Fruit fly (Drosophila melanogaster): ENCODE data around the gene Nup154.

The Nup154 gene

DNA sequence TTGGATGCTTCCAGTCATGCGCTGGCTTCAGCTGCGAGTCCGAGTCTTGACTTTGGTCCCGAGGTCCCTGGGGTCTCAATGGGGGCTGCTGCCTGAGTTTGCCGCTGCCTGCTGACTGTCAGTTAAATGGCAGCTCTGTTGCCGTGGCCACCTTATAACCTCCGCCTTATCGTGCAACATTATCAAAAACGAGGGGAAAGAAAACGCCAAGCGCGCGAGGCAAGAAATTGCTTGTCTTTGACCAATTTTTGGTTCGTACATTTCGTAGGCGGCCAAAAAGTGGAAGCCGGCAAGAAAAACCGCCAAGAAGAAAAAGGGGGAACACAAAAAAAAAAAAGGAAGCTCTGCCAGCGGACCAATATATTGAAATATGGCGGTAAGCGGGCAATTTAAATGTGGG, 19.3 kb downstream of the Nup154 start:
- TF ChIP-seq fru (GFP tag; optimal IDR thresholded peaks at IDR 0.05) (peak; percentile 15), brk (GFP tag; optimal IDR thresholded peaks at IDR 0.05) (peak; percentile 1), pan (optimal IDR thresholded peaks at IDR 0.05) (no peak)

DNA sequence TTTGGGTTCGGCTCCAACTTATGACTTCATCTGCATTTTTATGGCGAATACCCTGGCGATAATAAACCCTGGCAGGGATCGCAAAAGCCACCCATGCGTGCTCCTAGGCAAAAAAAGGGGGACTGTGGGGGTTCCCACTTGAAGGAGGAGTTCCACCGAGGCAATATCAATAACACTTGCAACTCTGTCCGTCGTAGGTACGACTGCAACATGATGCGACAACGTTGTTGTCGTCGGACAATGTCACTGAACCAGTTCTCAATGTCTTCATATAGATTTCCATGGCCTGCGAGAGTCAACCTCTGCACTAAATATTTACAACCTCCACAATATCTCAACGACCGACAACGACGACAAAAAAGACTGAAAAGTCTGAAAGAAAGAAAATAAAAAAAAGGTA, 22.6 kb downstream of the Nup154 start:
- TF ChIP-seq Dif (GFP tag; optimal IDR thresholded peaks at IDR 0.05; ENCODE audit: partially characterized antibody) (no peak), brk (GFP tag; optimal IDR thresholded peaks at IDR 0.05) (no peak), Rel (GFP tag; optimal IDR thresholded peaks at IDR 0.05) (no peak), Rel (tag; optimal IDR thresholded peaks at IDR 0.05) (no peak), tai (GFP tag; optimal IDR thresholded peaks at IDR 0.05) (no peak), sv (GFP tag; optimal IDR thresholded peaks at IDR 0.05) (no peak), woc (GFP tag; optimal IDR thresholded peaks at IDR 0.05) (no peak), Myc (optimal IDR thresholded peaks at IDR 0.05) (no peak), foxo (GFP tag; optimal IDR thresholded peaks at IDR 0.05) (no peak), CG32264 (GFP tag; optimal IDR thresholded peaks at IDR 0.05) (no peak), sage (GFP tag; optimal IDR thresholded peaks at IDR 0.05) (no peak), Vsx2 (GFP tag; optimal IDR thresholded peaks at IDR 0.05; ENCODE audit: partially characterized antibody) (no peak), dsf (GFP tag; optimal IDR thresholded peaks at IDR 0.05; ENCODE audit: borderline replicate concordance) (no peak), HLH106 (tag; optimal IDR thresholded peaks at IDR 0.05) (no peak), Abd-B (GFP tag; optimal IDR thresholded peaks at IDR 0.05) (no peak)

DNA sequence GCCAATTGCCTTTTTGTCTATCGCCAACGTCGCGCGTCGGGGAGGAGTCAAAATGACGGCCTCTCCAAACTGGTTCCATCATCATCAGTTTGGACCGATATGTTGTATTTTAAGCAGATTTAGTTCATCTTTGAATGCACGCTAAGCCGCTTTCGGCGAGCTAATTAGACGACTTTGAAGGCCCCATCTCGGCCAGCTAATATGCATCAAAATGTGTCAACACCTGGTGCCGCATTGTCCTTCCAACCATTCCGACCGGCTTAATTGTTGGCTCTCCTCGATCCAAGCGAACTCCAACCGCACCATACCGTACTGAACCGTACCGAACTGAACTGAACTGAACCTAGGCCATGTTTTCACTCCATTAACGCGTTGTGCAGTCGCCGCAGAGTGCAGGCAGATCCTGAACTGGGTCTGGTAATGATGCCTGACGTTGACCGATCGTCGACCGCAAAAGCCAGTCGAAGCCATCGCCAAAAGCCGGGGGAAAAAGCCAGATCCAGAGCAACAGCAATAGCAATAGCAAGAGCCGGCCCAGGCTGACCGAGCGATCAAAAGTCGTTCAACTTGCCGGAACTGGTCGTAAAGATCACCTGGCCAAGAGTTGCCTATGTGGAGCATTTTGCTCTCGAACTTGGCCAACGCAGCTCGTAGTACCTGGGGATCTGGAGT, 23.3 kb downstream of the Nup154 start:
- no peak for TF ChIP-seq Vsx2 (GFP tag; optimal IDR thresholded peaks at IDR 0.05; ENCODE audit: partially characterized antibody)
- no peak for TF ChIP-seq CG9705 (GFP tag; optimal IDR thresholded peaks at IDR 0.05)
- no peak for TF ChIP-seq ey (GFP tag; optimal IDR thresholded peaks at IDR 0.05)
- TF ChIP-seq Jra (GFP tag; optimal IDR thresholded peaks at IDR 0.05): no peak
- TF ChIP-seq br (GFP tag; optimal IDR thresholded peaks at IDR 0.05): no peak
- TF ChIP-seq GATAd (GFP tag; optimal IDR thresholded peaks at IDR 0.05): no peak
- no peak for TF ChIP-seq psq (GFP tag; optimal IDR thresholded peaks at IDR 0.05)
- no peak for TF ChIP-seq Dfd (GFP tag; optimal IDR thresholded peaks at IDR 0.05)
- TF ChIP-seq dsf (GFP tag; optimal IDR thresholded peaks at IDR 0.05; ENCODE audit: borderline replicate concordance): no peak
- TF ChIP-seq N (GFP tag; optimal IDR thresholded peaks at IDR 0.05): no peak
- TF ChIP-seq fru (GFP tag; optimal IDR thresholded peaks at IDR 0.05): no peak
- no peak for TF ChIP-seq lola (GFP tag; optimal IDR thresholded peaks at IDR 0.05)
- no peak for TF ChIP-seq woc (GFP tag; optimal IDR thresholded peaks at IDR 0.05)
- no peak for TF ChIP-seq CrebA (GFP tag; optimal IDR thresholded peaks at IDR 0.05; ENCODE audit: borderline replicate concordance)
- no peak for TF ChIP-seq foxo (GFP tag; optimal IDR thresholded peaks at IDR 0.05)
- no peak for TF ChIP-seq Myc (optimal IDR thresholded peaks at IDR 0.05)
- TF ChIP-seq sage (GFP tag; optimal IDR thresholded peaks at IDR 0.05): no peak
- TF ChIP-seq Sp1 (GFP tag; optimal IDR thresholded peaks at IDR 0.05): no peak
- TF ChIP-seq usp (GFP tag; optimal IDR thresholded peaks at IDR 0.05): no peak
- no peak for TF ChIP-seq CG32264 (GFP tag; optimal IDR thresholded peaks at IDR 0.05)

DNA sequence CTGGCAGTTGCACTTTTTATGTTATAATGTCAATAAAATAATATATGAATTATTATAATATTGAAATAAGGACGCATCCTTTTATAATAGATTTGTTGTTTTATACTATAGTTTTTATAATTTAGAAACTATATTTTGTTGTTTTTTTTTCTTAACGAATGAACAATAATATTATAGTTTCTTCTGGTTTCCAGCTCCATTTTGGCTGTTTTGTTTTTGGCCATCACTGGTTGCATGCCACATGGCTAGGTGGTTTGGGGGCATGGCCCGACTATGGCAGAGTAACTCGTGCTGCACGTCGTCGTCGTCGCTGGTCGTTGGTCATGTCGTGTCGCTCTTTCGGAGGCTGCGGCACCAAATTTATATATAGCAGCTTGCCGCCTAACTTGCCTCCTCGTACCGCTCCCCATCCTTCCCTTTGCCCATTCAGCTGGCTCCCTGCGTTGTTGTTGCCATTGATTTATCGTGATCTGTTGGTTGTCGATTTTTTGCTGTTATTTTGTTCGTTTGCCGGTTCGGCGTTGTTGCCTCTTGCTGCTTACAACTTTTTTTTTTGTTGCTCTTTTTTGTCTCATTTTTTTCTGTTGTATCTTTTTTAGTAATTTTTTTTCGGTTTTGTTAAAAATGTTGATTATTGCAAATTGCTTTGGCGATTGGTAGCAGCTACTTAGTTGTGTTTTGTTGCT, 27.8 kb downstream of the Nup154 start:
- no peak for TF ChIP-seq psq (GFP tag; optimal IDR thresholded peaks at IDR 0.05)

DNA sequence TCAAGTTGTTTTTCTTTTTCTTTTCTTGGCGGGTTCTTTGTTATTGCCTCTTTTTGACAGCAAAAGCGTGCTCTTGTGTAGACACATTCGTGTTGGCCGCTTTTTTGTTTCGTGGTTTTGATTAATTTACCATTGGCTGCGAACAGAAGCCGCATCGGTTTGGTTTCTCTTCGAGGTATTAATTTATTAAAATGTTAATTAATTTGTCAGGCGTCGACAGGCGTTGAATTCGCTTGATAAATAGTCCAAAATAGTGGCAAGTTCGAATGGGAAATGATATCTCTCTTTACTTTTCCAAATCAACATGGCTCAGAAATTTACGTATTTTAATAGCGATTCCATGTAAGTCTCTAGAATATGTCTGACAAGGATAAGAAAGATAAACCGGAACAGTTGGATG, 29.9 kb downstream of the Nup154 start, which contains the start of gene CG18666:
TSS of gene CG18666 (plus strand) at position 301 of the 400 bp plus-strand sequence.
- no peak for TF ChIP-seq CG9705 (GFP tag; optimal IDR thresholded peaks at IDR 0.05)
- TF ChIP-seq N (GFP tag; optimal IDR thresholded peaks at IDR 0.05): no peak
- no peak for TF ChIP-seq pan (optimal IDR thresholded peaks at IDR 0.05)
- TF ChIP-seq lola (GFP tag; optimal IDR thresholded peaks at IDR 0.05): no peak
- no peak for TF ChIP-seq psq (GFP tag; optimal IDR thresholded peaks at IDR 0.05)
- no peak for TF ChIP-seq dsf (GFP tag; optimal IDR thresholded peaks at IDR 0.05; ENCODE audit: borderline replicate concordance)
- TF ChIP-seq HLH106 (tag; optimal IDR thresholded peaks at IDR 0.05): no peak
- no peak for TF ChIP-seq h (GFP tag; optimal IDR thresholded peaks at IDR 0.05)
- TF ChIP-seq jim (GFP tag; optimal IDR thresholded peaks at IDR 0.05): no peak
- no peak for TF ChIP-seq GATAd (GFP tag; optimal IDR thresholded peaks at IDR 0.05)
- TF ChIP-seq Abd-B (GFP tag; optimal IDR thresholded peaks at IDR 0.05): no peak
- no peak for TF ChIP-seq Rel (GFP tag; optimal IDR thresholded peaks at IDR 0.05)
- no peak for TF ChIP-seq Rel (tag; optimal IDR thresholded peaks at IDR 0.05)
- TF ChIP-seq OdsH (GFP tag; optimal IDR thresholded peaks at IDR 0.05): no peak
- TF ChIP-seq Myc (optimal IDR thresholded peaks at IDR 0.05): no peak
- no peak for TF ChIP-seq CrebA (GFP tag; optimal IDR thresholded peaks at IDR 0.05; ENCODE audit: borderline replicate concordance)
- TF ChIP-seq dmrt93B (GFP tag; optimal IDR thresholded peaks at IDR 0.05): no peak
- no peak for TF ChIP-seq Jra (GFP tag; optimal IDR thresholded peaks at IDR 0.05)
- TF ChIP-seq rgr (GFP tag; optimal IDR thresholded peaks at IDR 0.05): no peak
- no peak for TF ChIP-seq Hr83 (GFP tag; optimal IDR thresholded peaks at IDR 0.05; ENCODE audit: poor library complexity, severe bottlenecking)
- TF ChIP-seq tai (GFP tag; optimal IDR thresholded peaks at IDR 0.05): no peak

Measured in whole organism, wandering third instar larva.